Worm (Caenorhabditis elegans) whole organism, late embryonic: ENCODE data around the gene ugt-41.

Experiments
- C08G9.2 ChIP-seq: sonication (generic microtip); optimal IDR thresholded peaks from 2 replicates; lab custom pipeline; 2016; ENCODE audit warnings: mild to moderate bottlenecking, missing genetic modification characterization, moderate library complexity, missing compliant biosample characterization
- K02D7.2 ChIP-seq: sonication (generic microtip); optimal IDR thresholded peaks from 2 replicates; lab custom pipeline; 2017; ENCODE audit warnings: mild to moderate bottlenecking, missing genetic modification characterization, missing compliant biosample characterization
- K09A11.1 ChIP-seq: sonication (generic microtip); optimal IDR thresholded peaks from 2 replicates; lab custom pipeline; 2017; ENCODE audit warnings: antibody characterized with exemption, mild to moderate bottlenecking, missing genetic modification characterization, missing compliant biosample characterization; ENCODE audit not compliant: insufficient read depth
- T23F11.4 ChIP-seq: fragments of 200-800 bp; sonication (Bioruptor generic); optimal IDR thresholded peaks from 2 replicates; lab custom pipeline; 2018; ENCODE audit warnings: mild to moderate bottlenecking, missing genetic modification characterization, missing compliant biosample characterization
- Y22D7AL.16 ChIP-seq: sonication (generic microtip); optimal IDR thresholded peaks from 2 replicates; lab custom pipeline; 2016; ENCODE audit warnings: missing genetic modification characterization, missing compliant biosample characterization
- ahr-1 ChIP-seq: sonication (generic microtip); optimal IDR thresholded peaks from 2 replicates; lab custom pipeline; 2016; ENCODE audit warnings: missing genetic modification characterization, missing compliant biosample characterization
- ama-1 ChIP-seq: fragments of 150-350 bp; optimal IDR thresholded peaks from 2 replicates; lab custom pipeline; 2014
- ceh-14 ChIP-seq: sonication (generic microtip); optimal IDR thresholded peaks from 2 replicates; lab custom pipeline; 2016; ENCODE audit warnings: missing genotype, missing genetic modification characterization, missing compliant biosample characterization
- ceh-18 ChIP-seq: sonication (generic microtip); optimal IDR thresholded peaks from 2 replicates; lab custom pipeline; 2016; ENCODE audit warnings: missing genetic modification characterization, missing compliant biosample characterization
- ceh-22 ChIP-seq: sonication (generic microtip); optimal IDR thresholded peaks from 2 replicates; lab custom pipeline; 2017; ENCODE audit warnings: missing biosample characterization, missing genetic modification characterization
- ceh-30 ChIP-seq: fragments of 150-350 bp; optimal IDR thresholded peaks from 2 replicates; lab custom pipeline; 2014; ENCODE audit warnings: missing biosample characterization, missing genetic modification characterization
- ceh-31 ChIP-seq: sonication (generic microtip); optimal IDR thresholded peaks from 2 replicates; lab custom pipeline; 2016; ENCODE audit warnings: missing genetic modification characterization, missing compliant biosample characterization
- ceh-34 ChIP-seq: sonication (generic microtip); optimal IDR thresholded peaks from 2 replicates; lab custom pipeline; 2016; ENCODE audit warnings: mild to moderate bottlenecking, missing genetic modification characterization, missing compliant biosample characterization
- ceh-45 ChIP-seq: fragments of 200-800 bp; sonication (Bioruptor generic); IDR thresholded peaks from 2 replicates; pipeline ENCODE4 v1.3.6; 2022; ENCODE audit warnings: missing genetic modification reagents, missing genetic modification characterization, missing compliant biosample characterization
- ceh-6 ChIP-seq: fragments of 200-800 bp; sonication (Bioruptor generic); optimal IDR thresholded peaks from 2 replicates; lab custom pipeline; 2018; ENCODE audit warnings: mild to moderate bottlenecking, missing genetic modification characterization, missing compliant biosample characterization
- dmd-4 ChIP-seq: sonication (generic microtip); optimal IDR thresholded peaks from 2 replicates; lab custom pipeline; 2016; ENCODE audit warnings: borderline replicate concordance, missing genetic modification characterization, missing compliant biosample characterization
- dve-1 ChIP-seq: sonication (generic microtip); optimal IDR thresholded peaks from 2 replicates; lab custom pipeline; 2017; ENCODE audit warnings: antibody characterized with exemption, mild to moderate bottlenecking, missing genetic modification characterization, missing compliant biosample characterization
- elt-2 ChIP-seq: sonication (generic microtip); optimal IDR thresholded peaks from 2 replicates; lab custom pipeline; 2016; ENCODE audit warnings: missing genetic modification reagents, missing genetic modification characterization, missing compliant biosample characterization
- fkh-10 ChIP-seq: fragments of 150-350 bp; optimal IDR thresholded peaks from 2 replicates; lab custom pipeline; 2014; ENCODE audit warnings: missing biosample characterization, missing genetic modification reagents, missing genetic modification characterization
- gmeb-2 ChIP-seq: sonication (generic microtip); optimal IDR thresholded peaks from 2 replicates; lab custom pipeline; 2016; ENCODE audit warnings: missing genetic modification characterization, inconsistent platforms, missing compliant biosample characterization
- hlh-30 ChIP-seq: sonication (generic microtip); optimal IDR thresholded peaks from 2 replicates; lab custom pipeline; 2017; ENCODE audit warnings: antibody characterized with exemption, missing genetic modification characterization, missing compliant biosample characterization; ENCODE audit not compliant: insufficient read depth
- lin-11 ChIP-seq: fragments of 200-800 bp; sonication (Bioruptor generic); optimal IDR thresholded peaks from 2 replicates; lab custom pipeline; 2018; ENCODE audit warnings: mild to moderate bottlenecking, missing genetic modification characterization, missing compliant biosample characterization
- madf-2 ChIP-seq: sonication (generic microtip); optimal IDR thresholded peaks from 2 replicates; lab custom pipeline; 2017; ENCODE audit warnings: missing genetic modification characterization, missing compliant biosample characterization
- mec-3 ChIP-seq: sonication (generic microtip); optimal IDR thresholded peaks from 2 replicates; lab custom pipeline; 2016; ENCODE audit warnings: borderline replicate concordance, missing genetic modification characterization, missing compliant biosample characterization
- nfya-1 ChIP-seq: sonication (generic microtip); optimal IDR thresholded peaks from 2 replicates; lab custom pipeline; 2017; ENCODE audit warnings: missing genetic modification characterization, mild to moderate bottlenecking, missing compliant biosample characterization, antibody characterized with exemption, moderate library complexity
- pax-1 ChIP-seq: fragments of 150-350 bp; optimal IDR thresholded peaks from 2 replicates; lab custom pipeline; 2014; ENCODE audit warnings: missing biosample characterization, missing genetic modification characterization
- pha-2 ChIP-seq: sonication (generic microtip); optimal IDR thresholded peaks from 2 replicates; lab custom pipeline; 2017; ENCODE audit warnings: mild to moderate bottlenecking, missing genetic modification characterization, missing compliant biosample characterization
- pros-1 ChIP-seq: fragments of 150-350 bp; optimal IDR thresholded peaks from 2 replicates; lab custom pipeline; 2014; ENCODE audit warnings: missing biosample characterization, missing genetic modification reagents, missing genetic modification characterization
- ref-2 ChIP-seq: sonication (generic microtip); optimal IDR thresholded peaks from 2 replicates; lab custom pipeline; 2016; ENCODE audit warnings: missing genetic modification characterization, missing compliant biosample characterization
- rnt-1 ChIP-seq: sonication (generic microtip); optimal IDR thresholded peaks from 2 replicates; lab custom pipeline; 2016; ENCODE audit warnings: missing genetic modification characterization, missing compliant biosample characterization
- syd-9 ChIP-seq: sonication (generic microtip); optimal IDR thresholded peaks from 2 replicates; lab custom pipeline; 2016; ENCODE audit warnings: mild to moderate bottlenecking, missing genetic modification characterization, moderate library complexity, missing compliant biosample characterization
- tbx-2 ChIP-seq: sonication (generic microtip); optimal IDR thresholded peaks from 2 replicates; lab custom pipeline; 2016; ENCODE audit warnings: missing genetic modification characterization, missing compliant biosample characterization
- tbx-7 ChIP-seq: sonication (generic microtip); optimal IDR thresholded peaks from 2 replicates; lab custom pipeline; 2016; ENCODE audit warnings: missing genotype, missing genetic modification characterization, missing compliant biosample characterization
- unc-42 ChIP-seq: sonication (generic microtip); optimal IDR thresholded peaks from 2 replicates; lab custom pipeline; 2016; ENCODE audit warnings: missing genotype, missing genetic modification characterization, missing compliant biosample characterization
- unc-55 ChIP-seq: sonication (generic microtip); optimal IDR thresholded peaks from 2 replicates; lab custom pipeline; 2017; ENCODE audit warnings: missing biosample characterization, missing genetic modification reagents, missing genetic modification characterization
- unc-86 ChIP-seq: sonication (generic microtip); optimal IDR thresholded peaks from 2 replicates; lab custom pipeline; 2016; ENCODE audit warnings: missing genetic modification characterization, missing compliant biosample characterization
- ztf-16 ChIP-seq: sonication (generic microtip); optimal IDR thresholded peaks from 2 replicates; lab custom pipeline; 2017; ENCODE audit warnings: missing genetic modification characterization, missing compliant biosample characterization

The ugt-41 gene

ce11 chrV:7198403-7198802 lies 35.0 kb upstream of the ugt-41 start:
- peak; percentile 40 for TF ChIP-seq ama-1 (lab: Kevin White, UChicago)
- no peak for TF ChIP-seq pax-1
- TF ChIP-seq, all 69 proteins: peak for 1

- TF ChIP-seq tbx-7 (tag; lab: Kevin White, UChicago) (no peak), ceh-34 (tag; lab: Kevin White, UChicago) (no peak), K09A11.1 (tag; lab: Kevin White, UChicago) (no peak)
Measured at ce11 chrV:7197036-7197435, 33.6 kb upstream of the ugt-41 start.

- TF ChIP-seq unc-42, result peak; percentile 58
- peak; percentile 1 for TF ChIP-seq ceh-14 (tag; lab: Kevin White, UChicago)
- TF ChIP-seq dve-1 (tag; lab: Kevin White, UChicago), result peak; percentile 42
- TF ChIP-seq ceh-31, result peak; percentile 72
- TF ChIP-seq ceh-22, result no peak
- no peak for TF ChIP-seq ztf-16 (tag; lab: Kevin White, UChicago)
- TF ChIP-seq ceh-34 (tag; lab: Kevin White, UChicago), result peak; percentile 39
- peak; percentile 73 for TF ChIP-seq unc-55 (GFP tag; lab: Kevin White, UChicago)
- TF ChIP-seq nfya-1 (tag; lab: Kevin White, UChicago), result peak; percentile 88
- no peak for TF ChIP-seq ahr-1
- TF ChIP-seq madf-2 (tag; lab: Kevin White, UChicago), result peak; percentile 23
- peak; percentile 48 for TF ChIP-seq ceh-18 (tag; lab: Kevin White, UChicago)
- no peak for TF ChIP-seq T23F11.4 (GFP tag; lab: Kevin White, UChicago)
- peak; percentile 17 for TF ChIP-seq ceh-30
- TF ChIP-seq pha-2 (tag; lab: Kevin White, UChicago), result no peak
- no peak for TF ChIP-seq tbx-7 (tag; lab: Kevin White, UChicago)
- no peak for TF ChIP-seq K09A11.1 (tag; lab: Kevin White, UChicago)
- TF ChIP-seq hlh-30 (tag; lab: Kevin White, UChicago), result peak; percentile 43
- TF ChIP-seq ref-2 (tag; lab: Kevin White, UChicago), result peak; percentile 25
- peak; percentile 31 for TF ChIP-seq elt-2 (tag; lab: Kevin White, UChicago)
- peak; percentile 64 for TF ChIP-seq tbx-2
- TF ChIP-seq gmeb-2 (tag; lab: Kevin White, UChicago), result no peak
- TF ChIP-seq lin-11, result no peak
- TF ChIP-seq dmd-4, result no peak
- TF ChIP-seq rnt-1, result peak; percentile 50
- no peak for TF ChIP-seq syd-9
- no peak for TF ChIP-seq ceh-45 (GFP tag; lab: Robert Waterston, UW)
- no peak for TF ChIP-seq mec-3 (tag; lab: Kevin White, UChicago)
- peak; percentile 20 for TF ChIP-seq pros-1 (tag; lab: Kevin White, UChicago)
Measured at ce11 chrV:7196498-7196966, 33.1 kb upstream of the ugt-41 start, which contains the start of gene F09G2.2. TSS of gene F09G2.2 (plus strand) at chrV:7196916.

DNA sequence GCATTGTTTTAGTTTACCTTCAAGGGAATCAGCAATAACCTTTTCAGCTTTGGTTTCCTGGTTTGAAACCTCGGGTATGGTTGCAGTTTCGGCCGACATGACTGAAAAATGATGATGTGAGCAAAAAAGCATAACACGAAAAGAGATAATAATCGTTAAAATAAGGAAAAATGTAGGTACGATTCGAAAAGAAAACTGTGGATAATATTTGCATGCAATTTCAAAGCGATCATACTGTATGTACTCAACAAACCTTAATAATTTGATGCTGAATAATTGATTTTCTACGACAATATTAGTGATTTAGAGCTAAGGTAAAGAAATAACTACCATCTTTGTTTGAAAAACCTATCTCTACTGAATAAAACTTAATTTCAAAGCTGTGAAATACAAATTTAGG lies 32.6 kb upstream of the ugt-41 start, which contains the start of gene attf-2:
Gene attf-2, minus strand, starts transcription at position 101 of the 400 bp plus-strand sequence.
- TF ChIP-seq ceh-31 (no peak), K02D7.2 (tag; lab: Kevin White, UChicago) (no peak), elt-2 (tag; lab: Kevin White, UChicago) (no peak), ceh-6 (no peak), ama-1 (lab: Kevin White, UChicago) (no peak), C08G9.2 (tag; lab: Kevin White, UChicago) (no peak), fkh-10 (no peak), unc-86 (tag; lab: Kevin White, UChicago) (no peak), lin-11 (no peak), ceh-14 (tag; lab: Kevin White, UChicago) (no peak), ceh-22 (no peak), Y22D7AL.16 (tag; lab: Kevin White, UChicago) (no peak)
- TF ChIP-seq, all 69 proteins: peak for 0
